Worm (Caenorhabditis elegans) whole organism, young adult: ENCODE data around the gene C08H9.15.

Source experiments
- attf-3 ChIP-seq: fragments of 200-800 bp; sonication (Bioruptor generic); conservative IDR thresholded peaks from 2 replicates; pipeline ENCODE4 v1.3.6; 2022; ENCODE audit warnings: missing genetic modification reagents, missing genetic modification characterization, missing compliant biosample characterization
- ccch-3 ChIP-seq: fragments of 200-800 bp; sonication (Bioruptor generic); optimal IDR thresholded peaks from 2 replicates; lab custom pipeline; 2018; ENCODE audit warnings: mild to moderate bottlenecking, missing genetic modification characterization, missing compliant biosample characterization
- chd-7 ChIP-seq: sonication (generic microtip); optimal IDR thresholded peaks from 2 replicates; lab custom pipeline; 2016; ENCODE audit warnings: mild to moderate bottlenecking, missing genetic modification characterization, moderate library complexity, missing compliant biosample characterization
- efl-1 ChIP-seq: fragments of 150-350 bp; optimal IDR thresholded peaks from 2 replicates; lab custom pipeline; 2014; ENCODE audit warnings: missing biosample characterization, missing genetic modification reagents, missing genetic modification characterization
- let-526 ChIP-seq: fragments of 200-800 bp; sonication (Bioruptor generic); IDR thresholded peaks from 2 replicates; pipeline ENCODE4 v1.3.6; 2022; ENCODE audit warnings: missing genetic modification reagents, missing genetic modification characterization, missing compliant biosample characterization
- lin-54 ChIP-seq: fragments of 200-800 bp; sonication (Bioruptor generic); optimal IDR thresholded peaks from 2 replicates; lab custom pipeline; 2018; ENCODE audit warnings: mild to moderate bottlenecking, missing genetic modification characterization, missing compliant biosample characterization
- mes-4 ChIP-seq: sonication (generic microtip); optimal IDR thresholded peaks from 2 replicates; lab custom pipeline; 2016; ENCODE audit warnings: missing genotype, missing genetic modification characterization, missing compliant biosample characterization
- sea-2 ChIP-seq: fragments of 200-800 bp; sonication (Bioruptor generic); IDR thresholded peaks from 2 replicates; pipeline ENCODE4 v1.3.6; 2022; ENCODE audit warnings: missing genetic modification characterization, missing compliant biosample characterization
- snpc-4 ChIP-seq, 5 experiments: fragments of 150-350 bp in 1 of 5; sonication (generic microtip) in 4 of 5; optimal IDR thresholded peaks; 2 replicates each; lab custom pipeline; 2014 to 2018; ENCODE audit warnings: missing genetic modification characterization in 5 of 5, missing biosample characterization in 3 of 5, antibody characterized with exemption in 2 of 5, mild to moderate bottlenecking in 2 of 5, missing compliant biosample characterization in 2 of 5, missing genotype in 2 of 5, moderate library complexity in 2 of 5, missing genetic modification reagents in 1 of 5
- tlf-1 ChIP-seq: fragments of 200-800 bp; sonication (Bioruptor generic); optimal IDR thresholded peaks from 2 replicates; lab custom pipeline; 2018; ENCODE audit warnings: mild to moderate bottlenecking, missing genetic modification characterization, missing compliant biosample characterization
- zim-3 ChIP-seq: sonication (generic microtip); optimal IDR thresholded peaks from 2 replicates; lab custom pipeline; 2017; ENCODE audit warnings: mild to moderate bottlenecking, missing genetic modification characterization, moderate library complexity, missing compliant biosample characterization

DNA sequence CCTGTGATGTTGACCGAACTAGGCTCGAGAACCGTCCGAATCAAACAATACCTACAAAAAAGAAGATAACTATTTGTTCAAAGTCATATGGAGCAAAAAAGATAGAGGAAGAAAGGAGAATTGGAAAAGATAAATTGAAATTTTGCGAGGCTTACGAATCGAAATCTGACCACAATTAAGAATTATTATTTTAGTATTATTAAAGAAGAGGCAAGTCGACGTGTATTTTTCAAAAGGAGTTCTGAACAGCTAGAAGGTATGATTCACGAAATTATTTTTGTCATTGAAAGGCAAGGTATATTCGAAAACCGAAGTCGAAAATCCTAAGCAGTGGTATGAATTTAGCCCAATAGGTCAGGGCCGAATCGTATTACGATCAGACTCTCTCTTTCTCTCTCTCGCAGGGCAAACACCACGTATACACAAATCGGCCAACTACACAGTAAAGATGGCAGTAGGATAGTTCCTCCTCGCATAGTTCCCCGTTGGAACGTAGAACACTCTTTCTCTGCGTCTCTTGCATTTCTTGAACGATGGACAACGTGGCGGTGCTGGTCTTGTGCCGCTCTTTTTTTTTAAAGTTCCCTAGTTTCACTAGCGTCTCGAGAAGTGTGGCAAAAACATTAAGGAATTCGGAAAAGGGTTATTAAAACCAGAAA, 10.2 kb downstream of the C08H9.15 start, which contains the start of gene vgln-1:
- no peak for TF ChIP-seq let-526 (GFP tag; lab: Robert Waterston, UW)
- no peak for TF ChIP-seq chd-7
- no peak for TF ChIP-seq attf-3
- TF ChIP-seq mes-4 (tag; lab: Kevin White, UChicago) = no peak
- no peak for TF ChIP-seq sea-2 (GFP tag; lab: Robert Waterston, UW)
- no peak for TF ChIP-seq tlf-1
- no peak for TF ChIP-seq efl-1 (GFP tag; lab: Kevin White, UChicago)
- no peak for TF ChIP-seq zim-3 (tag; lab: Kevin White, UChicago)
- no peak for TF ChIP-seq snpc-4 (GFP tag; optimal IDR thresholded peaks at IDR 0.05; lab: Kevin White, UChicago)
- no peak for TF ChIP-seq snpc-4 (tag; optimal IDR thresholded peaks at IDR 0.05; lab: Kevin White, UChicago)
- TF ChIP-seq ccch-3 (GFP tag; lab: Kevin White, UChicago) = no peak
- no peak for TF ChIP-seq lin-54
